Worm (Caenorhabditis elegans) whole organism, late embryonic: ENCODE measurements around the gene T28A11.4.

ENCODE experiments used
- ama-1 ChIP-seq: fragments of 150-350 bp; optimal IDR thresholded peaks from 2 replicates; lab custom pipeline; 2014
- ceh-14 ChIP-seq: sonication (generic microtip); optimal IDR thresholded peaks from 2 replicates; lab custom pipeline; 2016; ENCODE audit warnings: missing genotype, missing genetic modification characterization, missing compliant biosample characterization
- elt-2 ChIP-seq: sonication (generic microtip); optimal IDR thresholded peaks from 2 replicates; lab custom pipeline; 2016; ENCODE audit warnings: missing genetic modification reagents, missing genetic modification characterization, missing compliant biosample characterization
- ets-4 ChIP-seq: sonication (generic microtip); optimal IDR thresholded peaks from 2 replicates; lab custom pipeline; 2016; ENCODE audit warnings: missing genetic modification characterization, missing compliant biosample characterization
- fax-1 ChIP-seq: sonication (generic microtip); optimal IDR thresholded peaks from 2 replicates; lab custom pipeline; 2016; ENCODE audit warnings: missing genotype, missing genetic modification characterization, missing compliant biosample characterization
- fkh-10 ChIP-seq: fragments of 150-350 bp; optimal IDR thresholded peaks from 2 replicates; lab custom pipeline; 2014; ENCODE audit warnings: missing biosample characterization, missing genetic modification reagents, missing genetic modification characterization
- lim-6 ChIP-seq: sonication (generic microtip); optimal IDR thresholded peaks from 2 replicates; lab custom pipeline; 2016; ENCODE audit warnings: missing genetic modification characterization, missing compliant biosample characterization
- sdc-2 ChIP-seq: sonication (generic microtip); optimal IDR thresholded peaks from 2 replicates; lab custom pipeline; 2016; ENCODE audit warnings: missing genotype, missing genetic modification characterization, missing compliant biosample characterization
- tbx-2 ChIP-seq: sonication (generic microtip); optimal IDR thresholded peaks from 2 replicates; lab custom pipeline; 2016; ENCODE audit warnings: missing genetic modification characterization, missing compliant biosample characterization
- unc-86 ChIP-seq: sonication (generic microtip); optimal IDR thresholded peaks from 2 replicates; lab custom pipeline; 2016; ENCODE audit warnings: missing genetic modification characterization, missing compliant biosample characterization
- zip-5 ChIP-seq: sonication (generic microtip); optimal IDR thresholded peaks from 2 replicates; lab custom pipeline; 2016; ENCODE audit warnings: missing genetic modification characterization, missing compliant biosample characterization

ce11 chrV:3257277-3257676 lies 16.6 kb upstream of the T28A11.4 start, which contains the start of gene T28A11.22:
- no peak for TF ChIP-seq fax-1 (tag; lab: Kevin White, UChicago)
- TF ChIP-seq ama-1 (lab: Kevin White, UChicago), result no peak
- no peak for TF ChIP-seq fkh-10 (GFP tag; lab: Kevin White, UChicago)
- TF ChIP-seq unc-86, result no peak
- TF ChIP-seq tbx-2 (tag; lab: Kevin White, UChicago), result no peak
- no peak for TF ChIP-seq ceh-14
- no peak for TF ChIP-seq sdc-2 (tag; lab: Kevin White, UChicago)
- TF ChIP-seq lim-6 (tag; lab: Kevin White, UChicago), result no peak
- no peak for TF ChIP-seq elt-2 (tag; lab: Kevin White, UChicago)
- TF ChIP-seq zip-5, result no peak
- no peak for TF ChIP-seq ets-4 (tag; lab: Kevin White, UChicago)
